Worm (Caenorhabditis elegans): Measurements from ENCODE around the gene K08D8.6.

K08D8.6 gene

ce11 chrIV:12859797-12860196 is 30.5 kb downstream of the K08D8.6 start, which contains the start of gene gcy-18:
gcy-18 (plus strand) TSS chrIV:12860097.
- TF ChIP-seq ceh-83 (GFP tag; optimal IDR thresholded peaks at IDR 0.05): no peak

- TF ChIP-seq mep-1 (tag; optimal IDR thresholded peaks at IDR 0.05) (no peak), unc-62 (GFP tag; optimal IDR thresholded peaks at IDR 0.05) (no peak), sptf-1 (tag; optimal IDR thresholded peaks at IDR 0.05) (no peak), nhr-2 (tag; optimal IDR thresholded peaks at IDR 0.05) (no peak)
Measured at ce11 chrIV:12855248-12855647, 35.1 kb downstream of the K08D8.6 start, which contains the start of gene nstp-5. nstp-5 (plus strand) TSS chrIV:12855548.

- no peak for TF ChIP-seq pha-4 (tag; optimal IDR thresholded peaks at IDR 0.05)
- TF ChIP-seq hlh-1 (tag; optimal IDR thresholded peaks at IDR 0.05): peak; percentile 89
- no peak for TF ChIP-seq ceh-43 (GFP tag; optimal IDR thresholded peaks at IDR 0.05)
- peak; percentile 74 for TF ChIP-seq cnd-1 (tag; optimal IDR thresholded peaks at IDR 0.05)
- TF ChIP-seq nhr-2 (tag; optimal IDR thresholded peaks at IDR 0.05): peak; percentile 54
- no peak for TF ChIP-seq sem-2 (GFP tag; optimal IDR thresholded peaks at IDR 0.05)
- TF ChIP-seq unc-120 (tag; optimal IDR thresholded peaks at IDR 0.05; ENCODE audit: poor library complexity, severe bottlenecking): no peak
- TF ChIP-seq ztf-11 (tag; optimal IDR thresholded peaks at IDR 0.05): no peak
- no peak for TF ChIP-seq ceh-83 (GFP tag; optimal IDR thresholded peaks at IDR 0.05)
- no peak for TF ChIP-seq M03D4.4 (tag; optimal IDR thresholded peaks at IDR 0.05)
Measured at ce11 chrIV:12854372-12855114, 35.8 kb downstream of the K08D8.6 start.

ce11 chrIV:12849030-12849560 is 41.2 kb downstream of the K08D8.6 start, which contains the start of gene srf-3:
srf-3 (plus strand) TSS chrIV:12849510.
- peak; percentile 16 for TF ChIP-seq ces-1 (GFP tag; optimal IDR thresholded peaks at IDR 0.05)
- TF ChIP-seq M03D4.4 (tag; optimal IDR thresholded peaks at IDR 0.05): no peak

- TF ChIP-seq nhr-2 (tag; optimal IDR thresholded peaks at IDR 0.05) (no peak), mls-2 (tag; optimal IDR thresholded peaks at IDR 0.05) (no peak), flh-1 (GFP tag; optimal IDR thresholded peaks at IDR 0.05) (no peak), lin-32 (GFP tag; optimal IDR thresholded peaks at IDR 0.05) (no peak), ces-1 (GFP tag; optimal IDR thresholded peaks at IDR 0.05) (peak; percentile 67), nhr-12 (tag; optimal IDR thresholded peaks at IDR 0.05) (no peak)
Measured at ce11 chrIV:12845596-12845995, 44.7 kb downstream of the K08D8.6 start, which contains the start of gene txt-19. txt-19 (plus strand) TSS chrIV:12845899.

ce11 chrIV:12842895-12843294 is 47.4 kb downstream of the K08D8.6 start:
- TF ChIP-seq ces-1 (GFP tag; optimal IDR thresholded peaks at IDR 0.05) (peak; percentile 75), nhr-12 (tag; optimal IDR thresholded peaks at IDR 0.05) (no peak), zip-8 (tag; optimal IDR thresholded peaks at IDR 0.05) (no peak)

- TF ChIP-seq lin-13 (tag; optimal IDR thresholded peaks at IDR 0.05) (no peak), mep-1 (tag; optimal IDR thresholded peaks at IDR 0.05) (no peak), ceh-43 (GFP tag; optimal IDR thresholded peaks at IDR 0.05) (no peak), nhr-2 (tag; optimal IDR thresholded peaks at IDR 0.05) (no peak), blmp-1 (tag; optimal IDR thresholded peaks at IDR 0.05) (no peak), lin-32 (GFP tag; optimal IDR thresholded peaks at IDR 0.05) (no peak), bed-3 (GFP tag; optimal IDR thresholded peaks at IDR 0.05) (no peak), cnd-1 (tag; optimal IDR thresholded peaks at IDR 0.05) (no peak), nhr-12 (tag; optimal IDR thresholded peaks at IDR 0.05) (no peak), nhr-237 (tag; optimal IDR thresholded peaks at IDR 0.05) (no peak), snpc-4 (tag; optimal IDR thresholded peaks at IDR 0.05) (no peak), ceh-83 (GFP tag; optimal IDR thresholded peaks at IDR 0.05) (no peak), drap-1 (GFP tag; optimal IDR thresholded peaks at IDR 0.05) (no peak), lsy-2 (tag; optimal IDR thresholded peaks at IDR 0.05) (no peak)
Measured at ce11 chrIV:12842121-12842520, 48.2 kb downstream of the K08D8.6 start.
